Fruit fly (Drosophila melanogaster) whole organism, embryonic: ENCODE data around the gene Trxr2.

Source experiments
- CG10209 ChIP-seq: fragments of 200-800 bp; sonication (Bioruptor generic); optimal IDR thresholded peaks from 3 replicates; lab custom pipeline; 2017; ENCODE audit warnings: missing biosample characterization, mild to moderate bottlenecking, missing genetic modification characterization, missing genetic modification reagents
- CG10565 ChIP-seq: fragments of 200-800 bp; sonication (Bioruptor generic); optimal IDR thresholded peaks from 3 replicates; lab custom pipeline; 2016; ENCODE audit warnings: missing biosample characterization, mild to moderate bottlenecking, missing genetic modification characterization
- CG11504 ChIP-seq: fragments of 200-800 bp; sonication (Bioruptor generic); optimal IDR thresholded peaks from 3 replicates; lab custom pipeline; 2019; ENCODE audit warnings: missing biosample characterization, mild to moderate bottlenecking, missing genetic modification characterization, moderate library complexity
- CG11695 ChIP-seq: fragments of 200-800 bp; sonication (Bioruptor generic); IDR thresholded peaks from 3 replicates; pipeline ENCODE4 v1.3.6; 2022; ENCODE audit warnings: missing biosample characterization, missing genetic modification characterization
- CG12769 ChIP-seq: fragments of 200-800 bp; sonication (Bioruptor generic); optimal IDR thresholded peaks from 2 replicates; lab custom pipeline; 2019; ENCODE audit warnings: missing biosample characterization, mild to moderate bottlenecking, missing genetic modification characterization, moderate library complexity
- CG12942 ChIP-seq: fragments of 200-800 bp; sonication (Bioruptor generic); optimal IDR thresholded peaks from 3 replicates; lab custom pipeline; 2016; ENCODE audit warnings: missing biosample characterization, missing genetic modification characterization
- CG14014 ChIP-seq: fragments of 200-800 bp; sonication (Bioruptor generic); IDR thresholded peaks from 2 replicates; pipeline ENCODE4 v1.3.6; 2022; ENCODE audit warnings: missing biosample characterization, missing genetic modification characterization
- CG14710 ChIP-seq: fragments of 200-800 bp; sonication (Bioruptor generic); optimal IDR thresholded peaks from 3 replicates; lab custom pipeline; 2019; ENCODE audit warnings: missing biosample characterization, mild to moderate bottlenecking, missing genetic modification characterization, moderate library complexity
- CG17328 ChIP-seq: fragments of 200-800 bp; sonication (Bioruptor generic); IDR thresholded peaks from 2 replicates; pipeline ENCODE4 v1.3.6; 2022; ENCODE audit warnings: missing biosample characterization, missing genetic modification characterization
- CG2678 ChIP-seq: fragments of 200-800 bp; sonication (Bioruptor generic); optimal IDR thresholded peaks from 3 replicates; lab custom pipeline; 2019; ENCODE audit warnings: missing biosample characterization, mild to moderate bottlenecking, missing genetic modification characterization, moderate library complexity
- CG32767 ChIP-seq: fragments of 200-800 bp; sonication (Bioruptor generic); IDR thresholded peaks from 2 replicates; pipeline ENCODE4 v1.3.6; 2022; ENCODE audit warnings: missing biosample characterization, missing genetic modification characterization
- CG4730 ChIP-seq: fragments of 200-800 bp; sonication (Bioruptor generic); IDR thresholded peaks from 2 replicates; pipeline ENCODE4 v1.3.6; 2022; ENCODE audit warnings: missing biosample characterization, missing genetic modification characterization
- CG5180 ChIP-seq: fragments of 200-800 bp; sonication (Bioruptor generic); optimal IDR thresholded peaks from 3 replicates; lab custom pipeline; 2017; ENCODE audit warnings: missing biosample characterization, missing genetic modification characterization, mild to moderate bottlenecking, moderate library complexity, missing genetic modification reagents
- CG6765 ChIP-seq: fragments of 200-800 bp; sonication (Bioruptor generic); optimal IDR thresholded peaks from 3 replicates; lab custom pipeline; 2017; ENCODE audit warnings: missing biosample characterization, mild to moderate bottlenecking, missing genetic modification characterization
- CG8089 ChIP-seq: fragments of 200-800 bp; sonication (Bioruptor generic); optimal IDR thresholded peaks from 3 replicates; lab custom pipeline; 2016; ENCODE audit warnings: missing biosample characterization, missing genetic modification characterization
- CG8290 ChIP-seq, 3 experiments: fragments of 200-800 bp; sonication (Bioruptor generic); optimal IDR thresholded peaks; 2 replicates each; lab custom pipeline; 2016 to 2019; ENCODE audit warnings: missing biosample characterization in 3 of 3, missing genetic modification characterization in 3 of 3, mild to moderate bottlenecking in 2 of 3, moderate library complexity in 1 of 3
- CG9437 ChIP-seq: fragments of 200-800 bp; sonication (Bioruptor generic); optimal IDR thresholded peaks from 2 replicates; lab custom pipeline; 2018; ENCODE audit warnings: missing biosample characterization, mild to moderate bottlenecking, missing genetic modification characterization
- CG9817 ChIP-seq: fragments of 200-800 bp; sonication (Bioruptor generic); optimal IDR thresholded peaks from 2 replicates; lab custom pipeline; 2018; ENCODE audit warnings: missing biosample characterization, mild to moderate bottlenecking, missing genetic modification characterization, moderate library complexity
- Dad ChIP-seq: fragments of 200-800 bp; sonication (Bioruptor generic); optimal IDR thresholded peaks from 3 replicates; lab custom pipeline; 2016; ENCODE audit warnings: missing biosample characterization, missing genetic modification characterization
- Deaf1 ChIP-seq: fragments of 200-800 bp; optimal IDR thresholded peaks from 3 replicates; lab custom pipeline; 2019; ENCODE audit warnings: missing biosample characterization, mild to moderate bottlenecking, missing genetic modification characterization, moderate library complexity
- Dip3 ChIP-seq: fragments of 200-800 bp; sonication (Bioruptor generic); optimal IDR thresholded peaks from 3 replicates; lab custom pipeline; 2016; ENCODE audit warnings: missing biosample characterization, missing genetic modification characterization
- Doc2 ChIP-seq: fragments of 200-800 bp; sonication (Bioruptor generic); IDR thresholded peaks from 2 replicates; pipeline ENCODE4 v1.3.6; 2022; ENCODE audit warnings: missing biosample characterization, missing genetic modification characterization
- Drgx ChIP-seq: fragments of 200-800 bp; sonication (Bioruptor generic); IDR thresholded peaks from 2 replicates; pipeline ENCODE4 v1.3.6; 2022; ENCODE audit warnings: missing biosample characterization, missing genetic modification characterization
- Ets65A ChIP-seq: fragments of 200-800 bp; sonication (Bioruptor generic); peaks from one replicate; lab custom pipeline; 2016; ENCODE audit warnings: missing biosample characterization, missing genetic modification characterization
- NC2β ChIP-seq: fragments of 200-800 bp; sonication (Bioruptor generic); optimal IDR thresholded peaks from 2 replicates; lab custom pipeline; 2016; ENCODE audit warnings: missing biosample characterization, missing genetic modification characterization
- PHDP ChIP-seq: fragments of 200-800 bp; sonication (Bioruptor generic); optimal IDR thresholded peaks from 3 replicates; lab custom pipeline; 2018; ENCODE audit warnings: missing biosample characterization, mild to moderate bottlenecking, missing genetic modification characterization, moderate library complexity
- ab ChIP-seq: fragments of 200-800 bp; sonication (Bioruptor generic); optimal IDR thresholded peaks from 2 replicates; lab custom pipeline; 2016; ENCODE audit warnings: missing biosample characterization, missing genetic modification characterization
- ara ChIP-seq: fragments of 200-800 bp; sonication (Bioruptor generic); IDR thresholded peaks from 2 replicates; pipeline ENCODE4 v1.3.6; 2022; ENCODE audit warnings: missing biosample characterization, missing genetic modification characterization
- ato ChIP-seq: fragments of 200-800 bp; sonication (Bioruptor generic); IDR thresholded peaks from 2 replicates; pipeline ENCODE4 v1.3.6; 2022; ENCODE audit warnings: missing biosample characterization, missing genetic modification characterization; ENCODE audit not compliant: partially characterized antibody
- bsh ChIP-seq, 2 experiments: fragments of 200-800 bp; sonication (Bioruptor generic); optimal IDR thresholded peaks; 2 replicates each; lab custom pipeline; 2017 to 2018; ENCODE audit warnings: mild to moderate bottlenecking in 2 of 2, missing biosample characterization in 2 of 2, missing genetic modification characterization in 2 of 2, moderate library complexity in 1 of 2
- btn ChIP-seq: fragments of 200-800 bp; sonication (Bioruptor generic); optimal IDR thresholded peaks from 2 replicates; lab custom pipeline; 2016; ENCODE audit warnings: missing biosample characterization, missing genetic modification characterization
- da ChIP-seq: fragments of 200-800 bp; sonication (Bioruptor generic); optimal IDR thresholded peaks from 2 replicates; lab custom pipeline; 2016; ENCODE audit warnings: missing biosample characterization, missing genetic modification characterization
- danr ChIP-seq: fragments of 200-800 bp; sonication (Bioruptor generic); IDR thresholded peaks from 2 replicates; pipeline ENCODE4 v1.3.6; 2022; ENCODE audit warnings: missing biosample characterization, missing genetic modification characterization
- ewg ChIP-seq: fragments of 200-800 bp; sonication (Bioruptor generic); optimal IDR thresholded peaks from 3 replicates; lab custom pipeline; 2017; ENCODE audit warnings: mild to moderate bottlenecking, missing biosample characterization, missing genetic modification reagents, missing genetic modification characterization
- exex ChIP-seq: fragments of 200-800 bp; sonication (Bioruptor generic); optimal IDR thresholded peaks from 4 replicates; lab custom pipeline; 2018; ENCODE audit warnings: missing biosample characterization, mild to moderate bottlenecking, missing genetic modification characterization, moderate library complexity
- gcm2 ChIP-seq: fragments of 200-800 bp; sonication (Bioruptor generic); optimal IDR thresholded peaks from 2 replicates; lab custom pipeline; 2016; ENCODE audit warnings: missing biosample characterization, missing genetic modification characterization
- gem ChIP-seq: fragments of 200-800 bp; sonication (Bioruptor generic); optimal IDR thresholded peaks from 2 replicates; lab custom pipeline; 2019; ENCODE audit warnings: missing biosample characterization, mild to moderate bottlenecking, missing genetic modification characterization, moderate library complexity
- hbn ChIP-seq: fragments of 200-800 bp; sonication (Bioruptor generic); IDR thresholded peaks from 2 replicates; pipeline ENCODE4 v1.3.6; 2022; ENCODE audit warnings: missing biosample characterization, missing genetic modification characterization; ENCODE audit not compliant: partially characterized antibody
- lilli ChIP-seq: fragments of 200-800 bp; sonication (Bioruptor generic); optimal IDR thresholded peaks from 3 replicates; lab custom pipeline; 2016; ENCODE audit warnings: missing biosample characterization, missing genetic modification characterization
- luna ChIP-seq: fragments of 200-800 bp; sonication (Bioruptor generic); optimal IDR thresholded peaks from 2 replicates; lab custom pipeline; 2016; ENCODE audit warnings: missing biosample characterization, missing genetic modification characterization
- pho ChIP-seq: fragments of 200-800 bp; sonication (Bioruptor generic); optimal IDR thresholded peaks from 2 replicates; lab custom pipeline; 2016; ENCODE audit warnings: missing biosample characterization, missing genetic modification characterization
- salm ChIP-seq: fragments of 200-800 bp; sonication (Bioruptor generic); optimal IDR thresholded peaks from 2 replicates; lab custom pipeline; 2018; ENCODE audit warnings: missing biosample characterization, mild to moderate bottlenecking, missing genetic modification characterization
- sisA ChIP-seq: fragments of 200-800 bp; sonication (Bioruptor generic); IDR thresholded peaks from 2 replicates; pipeline ENCODE4 v1.3.6; 2022; ENCODE audit warnings: missing biosample characterization, missing genetic modification characterization
- trh ChIP-seq: fragments of 200-800 bp; sonication (Bioruptor generic); optimal IDR thresholded peaks from 2 replicates; lab custom pipeline; 2016; ENCODE audit warnings: missing biosample characterization, missing genetic modification characterization
- tup ChIP-seq: fragments of 200-800 bp; sonication (Bioruptor generic); optimal IDR thresholded peaks from 2 replicates; lab custom pipeline; 2016; ENCODE audit warnings: missing biosample characterization, mild to moderate bottlenecking, missing genetic modification characterization, moderate library complexity

Gene Trxr2

dm6 chr3L:22549926-22550325, at the start of gene Trxr2:
Gene Trxr2 (plus strand): TSS chr3L:22550226.
- TF ChIP-seq da (GFP tag; lab: Kevin White, UChicago) (no peak), CG9437 (no peak), exex (no peak), CG14014 (GFP tag; lab: Robert Waterston, UW) (no peak), ewg (GFP tag; lab: Kevin White, UChicago) (no peak), bsh (GFP tag; optimal IDR thresholded peaks at IDR 0.05; lab: Kevin White, UChicago) (no peak), Drgx (GFP tag; lab: Robert Waterston, UW) (no peak), CG11695 (no peak), CG17328 (GFP tag; lab: Robert Waterston, UW) (no peak)

- TF ChIP-seq danr (GFP tag; lab: Robert Waterston, UW) (no peak), sisA (GFP tag; lab: Robert Waterston, UW) (no peak), CG14710 (tag; lab: Kevin White, UChicago) (no peak), CG11504 (tag; lab: Kevin White, UChicago) (no peak), CG8290 (GFP tag; optimal IDR thresholded peaks at IDR 0.05; lab: Kevin White, UChicago) (no peak), CG8290 (tag; optimal IDR thresholded peaks at IDR 0.05; lab: Kevin White, UChicago) (no peak), tup (no peak), CG4730 (GFP tag; lab: Robert Waterston, UW) (no peak), CG8089 (GFP tag; lab: Kevin White, UChicago) (no peak), Dip3 (GFP tag; lab: Kevin White, UChicago) (no peak), ara (GFP tag; lab: Robert Waterston, UW) (no peak), Ets65A (GFP tag; lab: Kevin White, UChicago) (no peak), gcm2 (GFP tag; lab: Kevin White, UChicago) (no peak), hbn (GFP tag; lab: Robert Waterston, UW) (no peak), Deaf1 (tag; lab: Kevin White, UChicago) (no peak), gem (tag; lab: Kevin White, UChicago) (no peak), trh (no peak), PHDP (tag; lab: Kevin White, UChicago) (no peak), btn (GFP tag; lab: Kevin White, UChicago) (no peak), CG32767 (GFP tag; lab: Robert Waterston, UW) (no peak), Dad (no peak)
These were observed 48.7 kb upstream of the Trxr2 start, which contains the start of gene CG43312 for dm6 chr3L:22501300-22501699. Gene CG43312 (plus strand): TSS chr3L:22501600.

dm6 chr3L:22503730-22504129, 46.3 kb upstream of the Trxr2 start, which contains the start of gene CG43331:
Gene CG43331 (minus strand): TSS chr3L:22503830.
- TF ChIP-seq CG2678 (tag; lab: Kevin White, UChicago) = no peak
- TF ChIP-seq CG6765 (GFP tag; lab: Kevin White, UChicago) = no peak
- TF ChIP-seq, all 482 proteins: peak for 0

dm6 chr3L:22504323-22504722, 45.7 kb upstream of the Trxr2 start, which contains the start of gene CG43330:
Gene CG43330 (minus strand): TSS chr3L:22504423.
- TF ChIP-seq CG12942 (no peak), CG9817 (tag; lab: Kevin White, UChicago) (no peak), ab (no peak), luna (GFP tag; lab: Kevin White, UChicago) (no peak), lilli (GFP tag; lab: Kevin White, UChicago) (no peak), CG12769 (tag; lab: Kevin White, UChicago) (no peak), pho (GFP tag; lab: Kevin White, UChicago) (no peak), CG10209 (GFP tag; lab: Kevin White, UChicago) (no peak), NC2β (GFP tag; lab: Kevin White, UChicago) (no peak), ato (no peak), salm (tag; lab: Kevin White, UChicago) (no peak), Doc2 (no peak), CG5180 (GFP tag; lab: Kevin White, UChicago) (no peak), CG10565 (GFP tag; lab: Kevin White, UChicago) (no peak)
